Fruit fly (Drosophila melanogaster) whole organism: ENCODE measurements around the gene Gal.

Experiments used
- CG8478 ChIP-seq: fragments of >200 bp; optimal IDR thresholded peaks from 2 replicates; lab custom pipeline; 2018; ENCODE audit warnings: inconsistent platforms
- Dll ChIP-seq: fragments of >200 bp; optimal IDR thresholded peaks from 2 replicates; lab custom pipeline; 2017
- pan ChIP-seq: fragments of >200 bp; optimal IDR thresholded peaks from 2 replicates; lab custom pipeline; 2017
- psq ChIP-seq: fragments of >200 bp; optimal IDR thresholded peaks from 2 replicates; lab custom pipeline; 2017

DNA sequence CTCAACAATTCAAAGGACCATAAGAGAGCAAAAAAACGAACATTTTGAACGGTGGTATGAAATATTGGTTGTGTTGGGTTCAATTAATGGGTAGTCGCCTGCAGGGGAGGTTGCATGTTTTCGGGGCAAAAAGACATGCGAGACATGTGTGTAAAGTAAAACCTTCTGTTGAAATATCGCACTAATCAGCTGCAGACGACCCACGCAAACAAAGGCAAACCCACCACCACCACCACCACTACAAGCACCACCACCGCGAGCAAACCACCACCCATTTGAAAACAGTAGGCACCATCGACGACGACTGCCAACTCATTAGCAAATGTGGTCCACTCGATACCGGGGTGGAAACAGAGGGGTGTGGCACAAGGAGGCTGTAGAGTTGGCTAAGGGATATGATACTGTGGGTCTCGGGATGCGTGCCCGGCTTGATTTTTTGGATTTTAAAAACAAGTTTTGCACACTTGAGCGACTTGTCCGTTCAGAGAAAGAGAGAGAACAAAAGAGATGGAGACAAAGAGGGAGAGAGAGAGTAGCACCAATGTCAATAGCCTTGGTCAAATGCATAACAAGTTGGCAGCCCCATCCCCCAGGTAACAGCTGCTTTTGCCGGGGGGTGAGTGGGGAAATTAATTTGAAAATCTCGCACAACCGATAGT, 29.4 kb downstream of the Gal start:
- TF ChIP-seq CG8478 (lab: Kevin White, UChicago) (no peak), pan (lab: Kevin White, UChicago) (no peak), psq (no peak), Dll (lab: Kevin White, UChicago) (no peak)
